Fruit fly (Drosophila melanogaster) whole organism, embryonic: ENCODE results near the gene ab.

Experiments
- Bdp1 ChIP-seq: fragments of 200-800 bp; sonication (Bioruptor generic); optimal IDR thresholded peaks from 3 replicates; lab custom pipeline; 2016; ENCODE audit warnings: missing biosample characterization, missing genetic modification characterization
- CG10462 ChIP-seq: fragments of 200-800 bp; sonication (Bioruptor generic); optimal IDR thresholded peaks from 2 replicates; lab custom pipeline; 2016; ENCODE audit warnings: missing biosample characterization, missing genetic modification characterization
- CG10565 ChIP-seq: fragments of 200-800 bp; sonication (Bioruptor generic); optimal IDR thresholded peaks from 3 replicates; lab custom pipeline; 2016; ENCODE audit warnings: missing biosample characterization, mild to moderate bottlenecking, missing genetic modification characterization
- CG11695 ChIP-seq: fragments of 200-800 bp; sonication (Bioruptor generic); IDR thresholded peaks from 3 replicates; pipeline ENCODE4 v1.3.6; 2022; ENCODE audit warnings: missing biosample characterization, missing genetic modification characterization
- CG12942 ChIP-seq: fragments of 200-800 bp; sonication (Bioruptor generic); optimal IDR thresholded peaks from 3 replicates; lab custom pipeline; 2016; ENCODE audit warnings: missing biosample characterization, missing genetic modification characterization
- CG13894 ChIP-seq: fragments of 200-800 bp; sonication (Bioruptor generic); optimal IDR thresholded peaks from 3 replicates; lab custom pipeline; 2018; ENCODE audit warnings: missing biosample characterization, mild to moderate bottlenecking, missing genetic modification characterization, moderate library complexity
- CG14710 ChIP-seq: fragments of 200-800 bp; sonication (Bioruptor generic); optimal IDR thresholded peaks from 3 replicates; lab custom pipeline; 2019; ENCODE audit warnings: missing biosample characterization, mild to moderate bottlenecking, missing genetic modification characterization, moderate library complexity
- CG17612 ChIP-seq: fragments of 200-800 bp; sonication (Bioruptor generic); IDR thresholded peaks from 2 replicates; pipeline ENCODE4 v1.3.6; 2022; ENCODE audit warnings: missing biosample characterization, missing genetic modification characterization
- CG30403 ChIP-seq: fragments of 200-800 bp; sonication (Bioruptor generic); optimal IDR thresholded peaks from 3 replicates; lab custom pipeline; 2016; ENCODE audit warnings: missing biosample characterization, missing genetic modification characterization
- CG3065 ChIP-seq: fragments of 200-800 bp; sonication (Bioruptor generic); optimal IDR thresholded peaks from 2 replicates; lab custom pipeline; 2016; ENCODE audit warnings: missing biosample characterization, missing genetic modification characterization
- CG3407 ChIP-seq: fragments of 200-800 bp; sonication (Bioruptor generic); optimal IDR thresholded peaks from 2 replicates; lab custom pipeline; 2018; ENCODE audit warnings: missing biosample characterization, mild to moderate bottlenecking, missing genetic modification characterization
- CG6689 ChIP-seq: fragments of 200-800 bp; sonication (Bioruptor generic); IDR thresholded peaks from 2 replicates; pipeline ENCODE4 v1.3.6; 2022; ENCODE audit warnings: missing biosample characterization, missing genetic modification characterization
- CG7556 ChIP-seq: fragments of 200-800 bp; sonication (Bioruptor generic); optimal IDR thresholded peaks from 2 replicates; lab custom pipeline; 2017; ENCODE audit warnings: missing biosample characterization, mild to moderate bottlenecking, missing genetic modification characterization
- CG7786 ChIP-seq: fragments of 200-800 bp; sonication (Bioruptor generic); optimal IDR thresholded peaks from 2 replicates; lab custom pipeline; 2016; ENCODE audit warnings: missing biosample characterization, missing genetic modification characterization
- CG7839 ChIP-seq: fragments of 200-800 bp; sonication (Bioruptor generic); optimal IDR thresholded peaks from 3 replicates; lab custom pipeline; 2018; ENCODE audit warnings: missing biosample characterization, mild to moderate bottlenecking, missing genetic modification characterization, moderate library complexity
- CG8388 ChIP-seq: fragments of 200-800 bp; sonication (Bioruptor generic); optimal IDR thresholded peaks from 2 replicates; lab custom pipeline; 2019; ENCODE audit warnings: missing biosample characterization, mild to moderate bottlenecking, missing genetic modification characterization, moderate library complexity
- CG9437 ChIP-seq: fragments of 200-800 bp; sonication (Bioruptor generic); optimal IDR thresholded peaks from 2 replicates; lab custom pipeline; 2018; ENCODE audit warnings: missing biosample characterization, mild to moderate bottlenecking, missing genetic modification characterization
- CG9932 ChIP-seq: fragments of 200-800 bp; sonication (Bioruptor generic); IDR thresholded peaks from 2 replicates; pipeline ENCODE4 v1.3.6; 2022; ENCODE audit warnings: missing biosample characterization, missing genetic modification characterization
- CkIIα-i1 ChIP-seq: fragments of 200-800 bp; sonication (Bioruptor generic); IDR thresholded peaks from 2 replicates; pipeline ENCODE4 v1.3.6; 2022; ENCODE audit warnings: missing biosample characterization, missing genetic modification characterization
- Dek ChIP-seq: fragments of 200-800 bp; sonication (Bioruptor generic); optimal IDR thresholded peaks from 3 replicates; lab custom pipeline; 2019; ENCODE audit warnings: missing biosample characterization, mild to moderate bottlenecking, missing genetic modification characterization, moderate library complexity
- E2f1 ChIP-seq: fragments of 200-800 bp; sonication (Bioruptor generic); IDR thresholded peaks from 2 replicates; pipeline ENCODE4 v1.3.6; 2022; ENCODE audit warnings: missing biosample characterization, missing genetic modification characterization
- Ets97D ChIP-seq: fragments of 200-800 bp; sonication (Bioruptor generic); optimal IDR thresholded peaks from 3 replicates; lab custom pipeline; 2016; ENCODE audit warnings: missing biosample characterization, missing genetic modification characterization
- Hr39 ChIP-seq: fragments of >200 bp; optimal IDR thresholded peaks from 2 replicates; lab custom pipeline; 2017
- Hr51 ChIP-seq, 2 experiments: fragments of 200-800 bp; sonication (Bioruptor generic); optimal IDR thresholded peaks; 2 replicates in 1 of 2; 3 replicates in 1 of 2; lab custom pipeline; 2016 to 2018; ENCODE audit warnings: missing biosample characterization in 2 of 2, missing genetic modification characterization in 2 of 2, mild to moderate bottlenecking in 1 of 2, moderate library complexity in 1 of 2
- Jarid2 ChIP-seq: fragments of 200-800 bp; sonication (Bioruptor generic); optimal IDR thresholded peaks from 3 replicates; lab custom pipeline; 2017; ENCODE audit warnings: mild to moderate bottlenecking, missing biosample characterization, missing genetic modification reagents, missing genetic modification characterization
- Oli ChIP-seq: fragments of 200-800 bp; sonication (Bioruptor generic); optimal IDR thresholded peaks from 2 replicates; lab custom pipeline; 2018; ENCODE audit warnings: missing biosample characterization, mild to moderate bottlenecking, missing genetic modification characterization, moderate library complexity
- Ptx1 ChIP-seq: fragments of 200-800 bp; sonication (Bioruptor generic); IDR thresholded peaks from 2 replicates; pipeline ENCODE4 v1.3.6; 2022; ENCODE audit warnings: missing biosample characterization, missing genetic modification characterization
- Rx ChIP-seq: fragments of 200-800 bp; sonication (Bioruptor generic); IDR thresholded peaks from 2 replicates; pipeline ENCODE4 v1.3.6; 2022; ENCODE audit warnings: missing biosample characterization, missing genetic modification characterization
- Side ChIP-seq: fragments of 200-800 bp; sonication (Bioruptor generic); optimal IDR thresholded peaks from 2 replicates; lab custom pipeline; 2016; ENCODE audit warnings: missing biosample characterization, missing genetic modification characterization
- Ssrp ChIP-seq: fragments of 200-800 bp; sonication (Bioruptor generic); optimal IDR thresholded peaks from 2 replicates; lab custom pipeline; 2018; ENCODE audit warnings: missing biosample characterization, mild to moderate bottlenecking, missing genetic modification characterization, moderate library complexity
- Tbp ChIP-seq: fragments of >200 bp; optimal IDR thresholded peaks from 2 replicates; lab custom pipeline; 2018; ENCODE audit warnings: missing biosample characterization, missing genetic modification characterization
- ab ChIP-seq: fragments of 200-800 bp; sonication (Bioruptor generic); optimal IDR thresholded peaks from 2 replicates; lab custom pipeline; 2016; ENCODE audit warnings: missing biosample characterization, missing genetic modification characterization
- aop ChIP-seq: fragments of 200-800 bp; sonication (Bioruptor generic); IDR thresholded peaks from 2 replicates; pipeline ENCODE4 v1.3.6; 2022; ENCODE audit warnings: missing biosample characterization, missing genetic modification characterization
- bcd ChIP-seq: fragments of 200-800 bp; sonication (Bioruptor generic); optimal IDR thresholded peaks from 2 replicates; lab custom pipeline; 2017; ENCODE audit warnings: missing biosample characterization, mild to moderate bottlenecking, missing genetic modification characterization
- bsh ChIP-seq, 2 experiments: fragments of 200-800 bp; sonication (Bioruptor generic); optimal IDR thresholded peaks; 2 replicates each; lab custom pipeline; 2017 to 2018; ENCODE audit warnings: mild to moderate bottlenecking in 2 of 2, missing biosample characterization in 2 of 2, missing genetic modification characterization in 2 of 2, moderate library complexity in 1 of 2
- cad ChIP-seq: fragments of >200 bp; optimal IDR thresholded peaks from 2 replicates; lab custom pipeline; 2017; ENCODE audit warnings: missing biosample characterization, missing genetic modification characterization
- disco-r ChIP-seq: fragments of 200-800 bp; sonication (Bioruptor generic); optimal IDR thresholded peaks from 2 replicates; lab custom pipeline; 2016; ENCODE audit warnings: missing biosample characterization, missing genetic modification characterization
- dmrt99B ChIP-seq: fragments of 200-800 bp; sonication (Bioruptor generic); optimal IDR thresholded peaks from 2 replicates; lab custom pipeline; 2018; ENCODE audit warnings: missing biosample characterization, mild to moderate bottlenecking, missing genetic modification characterization, moderate library complexity
- gce ChIP-seq: fragments of 200-800 bp; sonication (Bioruptor generic); IDR thresholded peaks from 3 replicates; pipeline ENCODE4 v1.3.6; 2022; ENCODE audit warnings: missing biosample characterization, missing genetic modification characterization
- gfzf ChIP-seq: fragments of 200-800 bp; sonication (Bioruptor generic); optimal IDR thresholded peaks from 2 replicates; lab custom pipeline; 2016; ENCODE audit warnings: missing biosample characterization, mild to moderate bottlenecking, missing genetic modification characterization, moderate library complexity
- kay ChIP-seq: fragments of 200-800 bp; sonication (Bioruptor generic); optimal IDR thresholded peaks from 2 replicates; lab custom pipeline; 2016; ENCODE audit warnings: missing biosample characterization, missing genetic modification characterization
- lab ChIP-seq: fragments of 200-800 bp; sonication (Bioruptor generic); optimal IDR thresholded peaks from 3 replicates; lab custom pipeline; 2017; ENCODE audit warnings: missing biosample characterization, missing genetic modification characterization, mild to moderate bottlenecking, moderate library complexity, missing genetic modification reagents
- lmd ChIP-seq: fragments of 200-800 bp; sonication (Bioruptor generic); IDR thresholded peaks from 2 replicates; pipeline ENCODE4 v1.3.6; 2022; ENCODE audit warnings: missing biosample characterization, missing genetic modification characterization
- onecut ChIP-seq: fragments of 200-800 bp; sonication (Bioruptor generic); IDR thresholded peaks from 2 replicates; pipeline ENCODE4 v1.3.6; 2022; ENCODE audit warnings: missing biosample characterization, missing genetic modification characterization
- org-1 ChIP-seq: fragments of 200-800 bp; sonication (Bioruptor generic); optimal IDR thresholded peaks from 2 replicates; lab custom pipeline; 2017; ENCODE audit warnings: missing biosample characterization, missing genetic modification characterization
- pho ChIP-seq: fragments of 200-800 bp; sonication (Bioruptor generic); optimal IDR thresholded peaks from 2 replicates; lab custom pipeline; 2016; ENCODE audit warnings: missing biosample characterization, missing genetic modification characterization
- pzg ChIP-seq: fragments of 200-800 bp; sonication (Bioruptor generic); optimal IDR thresholded peaks from 3 replicates; lab custom pipeline; 2018; ENCODE audit warnings: missing biosample characterization, mild to moderate bottlenecking, missing genetic modification characterization, moderate library complexity
- run ChIP-seq: fragments of 200-800 bp; sonication (Bioruptor generic); optimal IDR thresholded peaks from 3 replicates; lab custom pipeline; 2018; ENCODE audit warnings: missing biosample characterization, mild to moderate bottlenecking, missing genetic modification characterization
- sna ChIP-seq: fragments of 200-800 bp; sonication (Bioruptor generic); IDR thresholded peaks from 2 replicates; pipeline ENCODE4 v1.3.6; 2022; ENCODE audit warnings: missing biosample characterization, missing genetic modification characterization; ENCODE audit not compliant: partially characterized antibody
- so ChIP-seq: fragments of 200-800 bp; sonication (Bioruptor generic); IDR thresholded peaks from 3 replicates; pipeline ENCODE4 v1.3.6; 2022; ENCODE audit warnings: missing biosample characterization, missing genetic modification characterization
- tap ChIP-seq: fragments of 200-800 bp; optimal IDR thresholded peaks from 3 replicates; lab custom pipeline; 2019; ENCODE audit warnings: missing biosample characterization, mild to moderate bottlenecking, missing genetic modification characterization, moderate library complexity
- tna ChIP-seq: fragments of 200-800 bp; sonication (Bioruptor generic); IDR thresholded peaks from 2 replicates; pipeline ENCODE4 v1.3.6; 2022; ENCODE audit warnings: missing biosample characterization, missing genetic modification characterization; ENCODE audit not compliant: partially characterized antibody

The ab gene

dm6 chr2L:11219446-11220038 is 9.1 kb downstream of the ab start (continued):
- TF ChIP-seq Dek, result peak; percentile 36
- peak; percentile 18 for TF ChIP-seq CG12942 (GFP tag; lab: Kevin White, UChicago)
- no peak for TF ChIP-seq CG14710 (tag; lab: Kevin White, UChicago)
- TF ChIP-seq tap (tag; lab: Kevin White, UChicago), result peak; percentile 54
- TF ChIP-seq run (tag; lab: Kevin White, UChicago), result peak; percentile 6
- no peak for TF ChIP-seq Side
- peak; percentile 27 for TF ChIP-seq CG9437
- peak; percentile 22 for TF ChIP-seq bcd (GFP tag; lab: Kevin White, UChicago)
- TF ChIP-seq gce, result no peak
- TF ChIP-seq CG13894 (tag; lab: Kevin White, UChicago), result no peak
- TF ChIP-seq Hr39 (lab: Kevin White, UChicago), result no peak
- TF ChIP-seq CG9932, result no peak
- TF ChIP-seq Rx, result 0 out of 2 replicates have a peak, but pooled peaks have one; percentile 27
- TF ChIP-seq Jarid2 (GFP tag; lab: Kevin White, UChicago), result no peak
- TF ChIP-seq gfzf (GFP tag; lab: Kevin White, UChicago), result no peak
- TF ChIP-seq dmrt99B (tag; lab: Kevin White, UChicago), result peak; percentile 79
- TF ChIP-seq tna (GFP tag; lab: Robert Waterston, UW), result no peak
- TF ChIP-seq so (GFP tag; lab: Robert Waterston, UW), result no peak
- no peak for TF ChIP-seq CG3407 (GFP tag; lab: Kevin White, UChicago)
- peak; percentile 58; the same call in 1 of the 3 replicates for TF ChIP-seq CG11695 (GFP tag; lab: Robert Waterston, UW)
- no peak for TF ChIP-seq kay (GFP tag; lab: Kevin White, UChicago)
- no peak for TF ChIP-seq cad (GFP tag; lab: Kevin White, UChicago)
- TF ChIP-seq lab (GFP tag; lab: Kevin White, UChicago), result peak; percentile 48
- TF ChIP-seq Bdp1 (GFP tag; lab: Kevin White, UChicago), result no peak
- TF ChIP-seq CG8388, result peak; percentile 55
- TF ChIP-seq CG10565 (GFP tag; lab: Kevin White, UChicago), result no peak
- TF ChIP-seq E2f1, result no peak
- no peak for TF ChIP-seq CG10462
- no peak for TF ChIP-seq CG3065 (GFP tag; lab: Kevin White, UChicago)
- TF ChIP-seq CG17612 (GFP tag; lab: Robert Waterston, UW), result no peak
- peak; percentile 39 for TF ChIP-seq Ssrp (tag; lab: Kevin White, UChicago)

dm6 chr2L:11220783-11221182 is 10.3 kb downstream of the ab start:
- TF ChIP-seq pho (GFP tag; lab: Kevin White, UChicago), result no peak
- TF ChIP-seq CG7786 (GFP tag; lab: Kevin White, UChicago), result peak; percentile 14
- no peak for TF ChIP-seq Ets97D (GFP tag; lab: Kevin White, UChicago)
- TF ChIP-seq Hr51 (GFP tag; optimal IDR thresholded peaks at IDR 0.05; lab: Kevin White, UChicago), result peak in 1 of 2 experiments; percentile 37
- peak; percentile 28 for TF ChIP-seq Oli (tag; lab: Kevin White, UChicago)
- peak; percentile 34 for TF ChIP-seq ab
- TF ChIP-seq CG6689, result 0 out of 2 replicates have a peak, but pooled peaks have one; percentile 17
- no peak for TF ChIP-seq sna (GFP tag; lab: Robert Waterston, UW)
- no peak for TF ChIP-seq CG7839 (tag; lab: Kevin White, UChicago)
- no peak for TF ChIP-seq CG7556 (GFP tag; lab: Kevin White, UChicago)
- TF ChIP-seq disco-r, result no peak
- TF ChIP-seq onecut (GFP tag; lab: Robert Waterston, UW), result no peak
- TF ChIP-seq CG30403 (GFP tag; lab: Kevin White, UChicago), result peak; percentile 20
- no peak for TF ChIP-seq CkIIα-i1 (GFP tag; lab: Robert Waterston, UW)
- peak in 1 of 2 experiments; percentile 16 for TF ChIP-seq bsh (GFP tag; optimal IDR thresholded peaks at IDR 0.05; lab: Kevin White, UChicago)
- TF ChIP-seq lmd (GFP tag; lab: Robert Waterston, UW), result peak; percentile 20; the same call in 1 of the 2 replicates
- 0 out of 2 replicates have a peak, but pooled peaks have one; percentile 34 for TF ChIP-seq Ptx1
- no peak for TF ChIP-seq pzg (GFP tag; lab: Kevin White, UChicago)
- TF ChIP-seq org-1, result no peak
- TF ChIP-seq aop, result no peak
- TF ChIP-seq Tbp, result no peak
